Worm (Caenorhabditis elegans): Measurements from ENCODE around the gene puf-5.
A peak's percentile ranks its signal among the peaks of the same experiment; 100 is the strongest.

The puf-5 gene

ce11 chrII:8575184-8575583 is at the start of gene puf-5:
TSS of gene puf-5 (plus strand) at chrII:8575541.
- no peak for TF ChIP-seq fax-1 (tag; optimal IDR thresholded peaks at IDR 0.05)
- TF ChIP-seq tbx-2 (tag; optimal IDR thresholded peaks at IDR 0.05): no peak
- no peak for TF ChIP-seq C38D4.7 (GFP tag; optimal IDR thresholded peaks at IDR 0.05)
- TF ChIP-seq lin-11 (tag; optimal IDR thresholded peaks at IDR 0.05): no peak
- TF ChIP-seq hlh-6 (tag; optimal IDR thresholded peaks at IDR 0.05): no peak
- TF ChIP-seq lim-6 (tag; optimal IDR thresholded peaks at IDR 0.05): no peak
- TF ChIP-seq gmeb-2 (tag; optimal IDR thresholded peaks at IDR 0.05): no peak
- TF ChIP-seq dve-1 (tag; optimal IDR thresholded peaks at IDR 0.05): no peak
- TF ChIP-seq eyg-1 (tag; optimal IDR thresholded peaks at IDR 0.05): no peak
- TF ChIP-seq nhr-11 (tag; optimal IDR thresholded peaks at IDR 0.05): no peak
- TF ChIP-seq unc-86 (tag; optimal IDR thresholded peaks at IDR 0.05): no peak
- TF ChIP-seq ceh-18 (tag; optimal IDR thresholded peaks at IDR 0.05): no peak
- no peak for TF ChIP-seq pat-9 (tag; optimal IDR thresholded peaks at IDR 0.05)
- no peak for TF ChIP-seq ceh-34 (tag; optimal IDR thresholded peaks at IDR 0.05)
- no peak for TF ChIP-seq hlh-15 (tag; optimal IDR thresholded peaks at IDR 0.05)
- TF ChIP-seq sox-4 (tag; optimal IDR thresholded peaks at IDR 0.05): no peak

ce11 chrII:8529176-8529698 is 46.1 kb upstream of the puf-5 start:
- no peak for TF ChIP-seq pha-2 (tag; optimal IDR thresholded peaks at IDR 0.05)
- TF ChIP-seq ceh-22 (tag; optimal IDR thresholded peaks at IDR 0.05): no peak
- TF ChIP-seq sdc-2 (tag; optimal IDR thresholded peaks at IDR 0.05): no peak
- TF ChIP-seq unc-42 (tag; optimal IDR thresholded peaks at IDR 0.05): no peak
- no peak for TF ChIP-seq ceh-14 (tag; optimal IDR thresholded peaks at IDR 0.05)
- TF ChIP-seq F13H6.1 (tag; optimal IDR thresholded peaks at IDR 0.05): no peak
- TF ChIP-seq ref-2 (tag; optimal IDR thresholded peaks at IDR 0.05): peak; percentile 13
- peak; percentile 2 for TF ChIP-seq rnt-1 (tag; optimal IDR thresholded peaks at IDR 0.05)

- TF ChIP-seq unc-42 (tag; optimal IDR thresholded peaks at IDR 0.05) (no peak), ceh-45 (GFP tag; IDR thresholded peaks at IDR 0.05) (no peak), T23F11.4 (GFP tag; optimal IDR thresholded peaks at IDR 0.05) (no peak), ahr-1 (tag; optimal IDR thresholded peaks at IDR 0.05) (no peak), C08G9.2 (tag; optimal IDR thresholded peaks at IDR 0.05) (no peak), gmeb-2 (tag; optimal IDR thresholded peaks at IDR 0.05) (no peak), hlh-8 (tag; optimal IDR thresholded peaks at IDR 0.05) (no peak), lin-11 (tag; optimal IDR thresholded peaks at IDR 0.05) (no peak), npax-4 (tag; optimal IDR thresholded peaks at IDR 0.05) (no peak), ztf-16 (tag; optimal IDR thresholded peaks at IDR 0.05) (no peak), dmd-4 (tag; optimal IDR thresholded peaks at IDR 0.05; ENCODE audit: borderline replicate concordance) (no peak), hlh-15 (tag; optimal IDR thresholded peaks at IDR 0.05) (no peak), nfya-1 (tag; optimal IDR thresholded peaks at IDR 0.05) (no peak), unc-3 (GFP tag; conservative IDR thresholded peaks at IDR 0.05) (no peak), unc-3 (tag; optimal IDR thresholded peaks at IDR 0.05) (no peak), rnt-1 (tag; optimal IDR thresholded peaks at IDR 0.05) (no peak), hlh-13 (GFP tag; optimal IDR thresholded peaks at IDR 0.05) (no peak)
Measured at ce11 chrII:8531181-8531759, 44.1 kb upstream of the puf-5 start, which contains the start of gene gldi-7. TSS of gene gldi-7 (minus strand) at chrII:8531222.

DNA sequence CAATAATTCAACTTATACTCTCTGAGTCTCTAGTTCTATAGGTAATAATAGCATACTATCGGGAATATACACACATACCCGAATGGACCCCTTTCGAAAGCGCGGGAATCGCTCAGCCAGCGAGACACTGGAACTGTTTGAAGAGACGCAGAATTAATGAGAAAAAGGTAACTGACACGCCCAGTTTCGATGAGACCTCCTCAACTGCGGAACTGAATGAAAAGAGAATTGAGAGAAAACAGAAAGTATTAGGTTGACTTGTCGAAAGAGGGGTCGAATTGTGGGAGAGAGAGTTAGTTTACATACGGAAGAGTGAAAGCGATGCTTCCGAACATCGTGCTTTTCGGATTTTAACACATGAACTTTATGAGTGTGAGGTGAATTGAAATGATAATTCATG is 43.3 kb upstream of the puf-5 start:
- TF ChIP-seq nfya-1 (tag; optimal IDR thresholded peaks at IDR 0.05): peak; percentile 51
- TF ChIP-seq unc-86 (tag; optimal IDR thresholded peaks at IDR 0.05): no peak
- no peak for TF ChIP-seq sox-2 (GFP tag; IDR thresholded peaks at IDR 0.05)
- no peak for TF ChIP-seq T23F11.4 (GFP tag; optimal IDR thresholded peaks at IDR 0.05)
- TF ChIP-seq ttx-3 (tag; optimal IDR thresholded peaks at IDR 0.05): no peak
- TF ChIP-seq ceh-31 (tag; optimal IDR thresholded peaks at IDR 0.05): peak; percentile 8
- TF ChIP-seq ceh-14 (tag; optimal IDR thresholded peaks at IDR 0.05): no peak
- TF ChIP-seq C08G9.2 (tag; optimal IDR thresholded peaks at IDR 0.05): no peak
- no peak for TF ChIP-seq hlh-15 (tag; optimal IDR thresholded peaks at IDR 0.05)
- no peak for TF ChIP-seq eyg-1 (tag; optimal IDR thresholded peaks at IDR 0.05)
- TF ChIP-seq ztf-16 (tag; optimal IDR thresholded peaks at IDR 0.05): no peak
- no peak for TF ChIP-seq hlh-6 (tag; optimal IDR thresholded peaks at IDR 0.05)
- TF ChIP-seq unc-55 (GFP tag; optimal IDR thresholded peaks at IDR 0.05): no peak
- TF ChIP-seq ceh-30 (tag; optimal IDR thresholded peaks at IDR 0.05): no peak
- TF ChIP-seq ahr-1 (tag; optimal IDR thresholded peaks at IDR 0.05): no peak
- peak; percentile 16 for TF ChIP-seq pha-2 (tag; optimal IDR thresholded peaks at IDR 0.05)
- TF ChIP-seq elt-2 (tag; optimal IDR thresholded peaks at IDR 0.05): no peak
- TF ChIP-seq ama-1 (optimal IDR thresholded peaks at IDR 0.05): no peak
- no peak for TF ChIP-seq hlh-8 (tag; optimal IDR thresholded peaks at IDR 0.05)
- TF ChIP-seq nhr-11 (tag; optimal IDR thresholded peaks at IDR 0.05): no peak
- TF ChIP-seq elt-4 (tag; optimal IDR thresholded peaks at IDR 0.05): no peak
- no peak for TF ChIP-seq ceh-19 (GFP tag; optimal IDR thresholded peaks at IDR 0.05)
- TF ChIP-seq pros-1 (tag; optimal IDR thresholded peaks at IDR 0.05): no peak
- TF ChIP-seq ceh-34 (tag; optimal IDR thresholded peaks at IDR 0.05): peak; percentile 65
- TF ChIP-seq pat-9 (tag; optimal IDR thresholded peaks at IDR 0.05): no peak

All from whole organism, late embryonic.